Fruit fly (Drosophila melanogaster): Measurements from ENCODE around the gene Ork1.

Ork1 gene

DNA sequence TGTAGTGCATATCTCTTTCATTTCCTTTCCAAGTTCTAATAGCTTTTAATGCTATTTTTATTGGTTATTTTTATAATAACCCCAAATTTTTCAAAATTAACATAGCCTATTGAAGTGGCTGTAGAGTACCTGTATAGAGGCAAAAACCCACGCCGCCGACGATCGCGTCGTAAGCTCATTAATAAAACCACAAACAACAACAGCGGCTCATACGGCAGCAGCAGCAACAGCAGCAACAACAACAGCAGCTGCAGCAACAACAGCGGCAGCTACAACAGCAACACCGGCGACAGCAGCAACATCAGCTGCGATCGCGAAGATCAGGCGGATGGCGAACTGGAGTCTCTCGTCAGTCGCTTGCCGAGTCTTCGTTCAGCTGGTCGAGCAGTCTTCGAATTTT is 36.1 kb upstream of the Ork1 start, which contains the start of gene CG2145 (continued):
- TF ChIP-seq lola (GFP tag; optimal IDR thresholded peaks at IDR 0.05) (no peak), insv (GFP tag; optimal IDR thresholded peaks at IDR 0.05) (no peak), CG17361 (GFP tag; IDR thresholded peaks at IDR 0.05) (no peak), CG7963 (GFP tag; IDR thresholded peaks at IDR 0.05; ENCODE audit: partially characterized antibody) (no peak), CG1602 (GFP tag; optimal IDR thresholded peaks at IDR 0.05) (no peak), kah (GFP tag; optimal IDR thresholded peaks at IDR 0.05) (no peak), CG13287 (GFP tag; IDR thresholded peaks at IDR 0.05; ENCODE audit: partially characterized antibody) (peak; percentile 8; the same call in 1 of the 2 replicates), twi (tag; optimal IDR thresholded peaks at IDR 0.05) (no peak), CG8924 (tag; optimal IDR thresholded peaks at IDR 0.05) (peak; percentile 0), CG18262 (tag; optimal IDR thresholded peaks at IDR 0.05) (peak; percentile 5), CG42726 (GFP tag; IDR thresholded peaks at IDR 0.05; ENCODE audit: partially characterized antibody) (no peak), Mes4 (GFP tag; optimal IDR thresholded peaks at IDR 0.05) (no peak), eyg (GFP tag; optimal IDR thresholded peaks at IDR 0.05) (no peak), CG9932 (GFP tag; IDR thresholded peaks at IDR 0.05) (no peak), pum (GFP tag; optimal IDR thresholded peaks at IDR 0.05) (no peak), Hr51 (GFP tag; optimal IDR thresholded peaks at IDR 0.05) (peak in 1 of 2 experiments; percentile 22), CG13775 (GFP tag; optimal IDR thresholded peaks at IDR 0.05) (no peak), CG1832 (GFP tag; optimal IDR thresholded peaks at IDR 0.05) (no peak), Scr (GFP tag; IDR thresholded peaks at IDR 0.05; ENCODE audit: partially characterized antibody) (no peak), stc (GFP tag; IDR thresholded peaks at IDR 0.05) (no peak), CG11504 (tag; optimal IDR thresholded peaks at IDR 0.05) (peak; percentile 53), CG4360 (GFP tag; IDR thresholded peaks at IDR 0.05) (peak; percentile 90), CG12769 (tag; optimal IDR thresholded peaks at IDR 0.05) (no peak), Blimp-1 (GFP tag; optimal IDR thresholded peaks at IDR 0.05) (no peak), HmgZ (tag; optimal IDR thresholded peaks at IDR 0.05) (no peak), Atf-2 (GFP tag; optimal IDR thresholded peaks at IDR 0.05) (no peak), C15 (GFP tag; IDR thresholded peaks at IDR 0.05) (no peak), fru (optimal IDR thresholded peaks at IDR 0.05) (no peak), abd-A (tag; optimal IDR thresholded peaks at IDR 0.05) (peak; percentile 5), Ssrp (tag; optimal IDR thresholded peaks at IDR 0.05) (no peak), CG6175 (GFP tag; IDR thresholded peaks at IDR 0.05) (peak; percentile 82; the same call in 1 of the 3 replicates), Fer3 (tag; optimal IDR thresholded peaks at IDR 0.05) (peak; percentile 3), CG4820 (GFP tag; optimal IDR thresholded peaks at IDR 0.05) (no peak), knrl (GFP tag; IDR thresholded peaks at IDR 0.05; ENCODE audit: partially characterized antibody) (no peak), ATbp (GFP tag; optimal IDR thresholded peaks at IDR 0.05) (no peak), CG31224 (GFP tag; IDR thresholded peaks at IDR 0.05) (no peak), CG8765 (GFP tag; IDR thresholded peaks at IDR 0.05) (peak; percentile 36; the same call in 1 of the 2 replicates), CG7786 (GFP tag; optimal IDR thresholded peaks at IDR 0.05) (no peak), ken (GFP tag; IDR thresholded peaks at IDR 0.05) (no peak), grau (tag; optimal IDR thresholded peaks at IDR 0.05) (peak; percentile 25), crp (GFP tag; optimal IDR thresholded peaks at IDR 0.05) (peak in 1 of 2 experiments; percentile 23), Ets65A (GFP tag) (no peak), slou (GFP tag; optimal IDR thresholded peaks at IDR 0.05) (no peak), CG30403 (GFP tag; optimal IDR thresholded peaks at IDR 0.05) (no peak), Hr3 (GFP tag; optimal IDR thresholded peaks at IDR 0.05) (no peak), Fer2 (tag; optimal IDR thresholded peaks at IDR 0.05) (no peak), MBD-R2 (GFP tag; IDR thresholded peaks at IDR 0.05) (no peak)

Data from whole organism, embryonic.